Worm (Caenorhabditis elegans): Measurements from ENCODE around the gene W03A5.6.

ce11 chrIII:5407060-5407459, 33.4 kb downstream of the W03A5.6 start:
- no peak for TF ChIP-seq aly-2 (tag; optimal IDR thresholded peaks at IDR 0.05)
- no peak for TF ChIP-seq zag-1 (tag; optimal IDR thresholded peaks at IDR 0.05)
- no peak for TF ChIP-seq ztf-11 (tag; optimal IDR thresholded peaks at IDR 0.05)
- TF ChIP-seq peb-1 (tag; optimal IDR thresholded peaks at IDR 0.05), result no peak
- no peak for TF ChIP-seq lin-11 (tag; optimal IDR thresholded peaks at IDR 0.05)
- TF ChIP-seq ama-1 (optimal IDR thresholded peaks at IDR 0.05), result no peak
- TF ChIP-seq nhr-25 (tag; optimal IDR thresholded peaks at IDR 0.05), result no peak
- no peak for TF ChIP-seq elt-3 (tag; optimal IDR thresholded peaks at IDR 0.05)
- TF ChIP-seq skn-1 (tag; optimal IDR thresholded peaks at IDR 0.05), result no peak
- TF ChIP-seq ztf-4 (tag; optimal IDR thresholded peaks at IDR 0.05), result no peak
- no peak for TF ChIP-seq unc-55 (GFP tag; optimal IDR thresholded peaks at IDR 0.05)

Data from whole organism, L2 larva.